Fruit fly (Drosophila melanogaster) whole organism, embryonic: ENCODE results near the gene RpL7.

Experiments used
- CG13424 ChIP-seq: fragments of 200-800 bp; sonication (Bioruptor generic); optimal IDR thresholded peaks from 2 replicates; lab custom pipeline; 2019; ENCODE audit warnings: missing biosample characterization, mild to moderate bottlenecking, missing genetic modification characterization, moderate library complexity
- MBD-R2 ChIP-seq: fragments of 200-800 bp; sonication (Bioruptor generic); IDR thresholded peaks from 2 replicates; pipeline ENCODE4 v1.3.6; 2022; ENCODE audit warnings: missing biosample characterization, missing genetic modification characterization
- YL-1 ChIP-seq: fragments of 200-800 bp; sonication (Bioruptor generic); optimal IDR thresholded peaks from 3 replicates; lab custom pipeline; 2017; ENCODE audit warnings: missing biosample characterization, mild to moderate bottlenecking, missing genetic modification characterization
- danr ChIP-seq: fragments of 200-800 bp; sonication (Bioruptor generic); IDR thresholded peaks from 2 replicates; pipeline ENCODE4 v1.3.6; 2022; ENCODE audit warnings: missing biosample characterization, missing genetic modification characterization

DNA sequence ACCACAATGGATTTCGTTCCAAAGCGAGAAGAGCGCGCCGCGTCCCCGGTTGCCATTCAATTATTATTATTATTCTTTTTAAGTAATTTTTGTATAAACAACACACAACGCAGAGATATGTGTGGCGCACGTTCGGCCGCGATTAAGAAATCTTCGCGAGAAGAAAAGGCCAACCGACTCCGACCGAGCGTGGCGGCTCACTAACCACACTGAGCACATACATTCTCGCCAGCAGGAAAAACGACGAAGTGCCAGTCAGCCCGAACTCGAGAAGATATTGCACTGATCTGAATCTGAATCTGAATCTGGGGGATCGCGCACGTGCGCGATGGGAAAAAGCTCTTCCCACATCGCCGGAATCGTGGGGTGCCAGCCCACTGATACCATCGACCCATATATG lies 1.9 kb upstream of the RpL7 start, which contains the start of gene Sur:
- no peak for TF ChIP-seq danr (GFP tag; lab: Robert Waterston, UW)
- no peak for TF ChIP-seq YL-1 (GFP tag; lab: Kevin White, UChicago)
- TF ChIP-seq MBD-R2 (GFP tag; lab: Robert Waterston, UW), result peak; percentile 27; the same call in 1 of the 2 replicates
- TF ChIP-seq CG13424 (tag; lab: Kevin White, UChicago), result no peak
